Worm (Caenorhabditis elegans) whole organism, L3 larva: ENCODE results near the gene ncx-10.

Experiments
- aly-2 ChIP-seq: fragments of 150-350 bp; optimal IDR thresholded peaks from 2 replicates; lab custom pipeline; 2014; ENCODE audit warnings: missing biosample characterization, missing genetic modification characterization
- ama-1 ChIP-seq: fragments of 150-350 bp; optimal IDR thresholded peaks from 2 replicates; lab custom pipeline; 2018
- ceh-28 ChIP-seq: fragments of 150-350 bp; optimal IDR thresholded peaks from 2 replicates; lab custom pipeline; 2014; ENCODE audit warnings: missing biosample characterization, missing genetic modification reagents, missing genetic modification characterization
- daf-12 ChIP-seq: fragments of 150-350 bp; optimal IDR thresholded peaks from 2 replicates; lab custom pipeline; 2014; ENCODE audit warnings: missing biosample characterization, missing genetic modification reagents, missing genetic modification characterization
- egl-27 ChIP-seq: sonication (generic microtip); optimal IDR thresholded peaks from 4 replicates; lab custom pipeline; 2017; ENCODE audit warnings: missing biosample characterization, missing genetic modification reagents, missing genetic modification characterization
- egl-5 ChIP-seq: fragments of 150-350 bp; optimal IDR thresholded peaks from 2 replicates; lab custom pipeline; 2017; ENCODE audit warnings: missing biosample characterization, missing genetic modification reagents, missing genetic modification characterization, inconsistent platforms
- elt-1 ChIP-seq: fragments of 150-350 bp; optimal IDR thresholded peaks from 2 replicates; lab custom pipeline; 2014; ENCODE audit warnings: missing biosample characterization, missing genetic modification characterization
- elt-2 ChIP-seq: sonication (generic microtip); optimal IDR thresholded peaks from 2 replicates; lab custom pipeline; 2016; ENCODE audit warnings: missing genetic modification reagents, mild to moderate bottlenecking, missing genetic modification characterization, missing compliant biosample characterization
- elt-3 ChIP-seq, 3 experiments: fragments of 150-350 bp in 1 of 3; sonication (generic microtip) in 2 of 3; optimal IDR thresholded peaks; 2 replicates in 2 of 3; 4 replicates in 1 of 3; lab custom pipeline; 2014 to 2017; ENCODE audit warnings: missing biosample characterization in 3 of 3, missing genetic modification characterization in 3 of 3
- eor-1 ChIP-seq, 2 experiments: fragments of 150-350 bp; optimal IDR thresholded peaks; 2 replicates each; lab custom pipeline; 2014 to 2018; ENCODE audit warnings: missing biosample characterization in 2 of 2, missing genetic modification characterization in 2 of 2
- fkh-10 ChIP-seq: sonication (generic microtip); optimal IDR thresholded peaks from 2 replicates; lab custom pipeline; 2017; ENCODE audit warnings: missing biosample characterization, missing genetic modification reagents, missing genetic modification characterization
- fkh-2 ChIP-seq: fragments of 150-350 bp; optimal IDR thresholded peaks from 2 replicates; lab custom pipeline; 2014; ENCODE audit warnings: missing biosample characterization, missing genetic modification reagents, missing genetic modification characterization
- fos-1 ChIP-seq: fragments of 150-350 bp; optimal IDR thresholded peaks from 2 replicates; lab custom pipeline; 2014; ENCODE audit warnings: missing biosample characterization, missing genetic modification characterization
- jun-1 ChIP-seq: fragments of 150-350 bp; optimal IDR thresholded peaks from 2 replicates; lab custom pipeline; 2014; ENCODE audit warnings: missing biosample characterization, missing genetic modification reagents, missing genetic modification characterization
- lin-15B ChIP-seq: fragments of 150-350 bp; optimal IDR thresholded peaks from 2 replicates; lab custom pipeline; 2014; ENCODE audit warnings: missing biosample characterization, missing genetic modification characterization
- lin-39 ChIP-seq: fragments of 150-350 bp; optimal IDR thresholded peaks from 2 replicates; lab custom pipeline; 2018; ENCODE audit warnings: missing biosample characterization, missing genetic modification reagents, missing genetic modification characterization
- mdl-1 ChIP-seq: fragments of 150-350 bp; optimal IDR thresholded peaks from 2 replicates; lab custom pipeline; 2014; ENCODE audit warnings: missing biosample characterization, missing genetic modification characterization
- mml-1 ChIP-seq: fragments of 150-350 bp; sonication (generic microtip); optimal IDR thresholded peaks from 3 replicates; lab custom pipeline; 2014; ENCODE audit warnings: missing biosample characterization, missing genetic modification characterization
- nfya-1 ChIP-seq: sonication (generic microtip); optimal IDR thresholded peaks from 2 replicates; lab custom pipeline; 2017; ENCODE audit warnings: missing genetic modification characterization, mild to moderate bottlenecking, missing compliant biosample characterization, antibody characterized with exemption, moderate library complexity; ENCODE audit not compliant: insufficient read depth
- nhr-11 ChIP-seq: fragments of 150-350 bp; optimal IDR thresholded peaks from 2 replicates; lab custom pipeline; 2014; ENCODE audit warnings: missing biosample characterization, missing genetic modification characterization
- nhr-12 ChIP-seq: fragments of 150-350 bp; optimal IDR thresholded peaks from 2 replicates; lab custom pipeline; 2014; ENCODE audit warnings: missing biosample characterization, missing genetic modification characterization
- nhr-23 ChIP-seq: fragments of 150-350 bp; optimal IDR thresholded peaks from 2 replicates; lab custom pipeline; 2014; ENCODE audit warnings: missing biosample characterization, missing genetic modification reagents, missing genetic modification characterization
- nhr-237 ChIP-seq: fragments of 150-350 bp; optimal IDR thresholded peaks from 2 replicates; lab custom pipeline; 2014; ENCODE audit warnings: missing biosample characterization, missing genetic modification characterization
- nhr-25 ChIP-seq: sonication (generic microtip); optimal IDR thresholded peaks from 2 replicates; lab custom pipeline; 2017; ENCODE audit warnings: missing biosample characterization, missing genetic modification characterization
- nhr-43 ChIP-seq: sonication (generic microtip); optimal IDR thresholded peaks from 2 replicates; lab custom pipeline; 2016; ENCODE audit warnings: mild to moderate bottlenecking, missing genetic modification characterization, missing compliant biosample characterization; ENCODE audit not compliant: poor library complexity, severe bottlenecking
- nhr-67 ChIP-seq: fragments of 150-350 bp; optimal IDR thresholded peaks from 2 replicates; lab custom pipeline; 2014; ENCODE audit warnings: missing biosample characterization, missing genetic modification characterization
- nhr-76 ChIP-seq: fragments of 150-350 bp; sonication (generic microtip); optimal IDR thresholded peaks from 5 replicates; lab custom pipeline; 2014; ENCODE audit warnings: missing biosample characterization, missing genetic modification characterization
- nhr-77 ChIP-seq: fragments of 150-350 bp; optimal IDR thresholded peaks from 2 replicates; lab custom pipeline; 2014; ENCODE audit warnings: missing biosample characterization, missing genetic modification characterization
- pha-4 ChIP-seq: fragments of 150-350 bp; optimal IDR thresholded peaks from 2 replicates; lab custom pipeline; 2014; ENCODE audit warnings: missing biosample characterization, missing genetic modification reagents, missing genetic modification characterization
- pqm-1 ChIP-seq: fragments of 150-350 bp; optimal IDR thresholded peaks from 2 replicates; lab custom pipeline; 2017; ENCODE audit warnings: missing biosample characterization, missing genetic modification characterization, inconsistent platforms
- snpc-4 ChIP-seq: fragments of 150-350 bp; optimal IDR thresholded peaks from 2 replicates; lab custom pipeline; 2014; ENCODE audit warnings: missing biosample characterization, missing genetic modification characterization
- tbx-2 ChIP-seq: sonication (generic microtip); optimal IDR thresholded peaks from 2 replicates; lab custom pipeline; 2016; ENCODE audit warnings: mild to moderate bottlenecking, missing genetic modification characterization, missing compliant biosample characterization
- unc-39 ChIP-seq: sonication (generic microtip); optimal IDR thresholded peaks from 4 replicates; lab custom pipeline; 2017; ENCODE audit warnings: missing biosample characterization, missing genetic modification characterization
- unc-62 ChIP-seq: fragments of 150-350 bp; sonication (generic microtip); optimal IDR thresholded peaks from 4 replicates; lab custom pipeline; 2014; ENCODE audit warnings: missing biosample characterization, missing genetic modification reagents, missing genetic modification characterization
- zag-1 ChIP-seq: fragments of 150-350 bp; optimal IDR thresholded peaks from 2 replicates; lab custom pipeline; 2014; ENCODE audit warnings: missing biosample characterization, missing genetic modification characterization
- ztf-11 ChIP-seq: fragments of 150-350 bp; optimal IDR thresholded peaks from 2 replicates; lab custom pipeline; 2014; ENCODE audit warnings: missing biosample characterization, missing genetic modification characterization
- ztf-4 ChIP-seq: fragments of 150-350 bp; optimal IDR thresholded peaks from 2 replicates; lab custom pipeline; 2014; ENCODE audit warnings: missing biosample characterization, missing genetic modification characterization

The ncx-10 gene

DNA sequence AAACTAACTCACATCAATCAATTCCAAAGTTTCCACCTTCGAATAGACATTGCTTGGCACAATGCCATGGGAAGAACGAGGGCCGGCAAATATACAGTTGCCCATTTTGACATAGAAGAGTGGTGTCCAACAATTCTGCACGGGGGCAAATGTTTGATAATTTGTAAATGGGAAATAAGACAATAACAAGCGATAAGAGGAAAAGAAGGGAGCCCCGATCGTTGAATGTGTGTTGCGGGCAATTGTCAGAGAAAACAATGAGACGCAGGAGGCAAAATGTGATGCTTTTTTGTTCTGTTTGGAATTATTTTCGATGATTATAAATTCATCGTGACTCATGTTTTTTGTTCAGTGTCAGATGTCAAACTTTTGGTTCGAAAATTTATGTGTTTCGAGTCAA is 23.3 kb upstream of the ncx-10 start, which contains the start of gene pals-34:
TSS of gene pals-34 (minus strand) at position 280 of the 400 bp plus-strand sequence.
- TF ChIP-seq pqm-1 (peak; percentile 47), elt-2 (peak; percentile 25), nfya-1 (no peak), nhr-237 (tag; lab: Kevin White, UChicago) (no peak)

- TF ChIP-seq ztf-4 (tag; lab: Kevin White, UChicago) (no peak), eor-1 (tag; optimal IDR thresholded peaks at IDR 0.05; lab: Kevin White, UChicago) (no peak), snpc-4 (tag; lab: Kevin White, UChicago) (peak; percentile 4), ztf-11 (no peak), tbx-2 (tag; lab: Kevin White, UChicago) (no peak), fos-1 (tag; lab: Kevin White, UChicago) (no peak), nhr-67 (tag; lab: Kevin White, UChicago) (no peak), nhr-11 (tag; lab: Kevin White, UChicago) (no peak), lin-39 (tag; lab: Kevin White, UChicago) (no peak), nhr-77 (tag; lab: Kevin White, UChicago) (no peak), unc-39 (tag; lab: Kevin White, UChicago) (no peak), ceh-28 (tag; lab: Kevin White, UChicago) (no peak), mdl-1 (tag; lab: Kevin White, UChicago) (no peak), unc-62 (GFP tag; lab: Kevin White, UChicago) (no peak), fkh-2 (tag; lab: Kevin White, UChicago) (no peak), jun-1 (tag; lab: Kevin White, UChicago) (no peak), pha-4 (peak; percentile 76), pqm-1 (peak; percentile 6), lin-15B (tag; lab: Kevin White, UChicago) (peak; percentile 9), daf-12 (tag; lab: Kevin White, UChicago) (no peak), nhr-23 (no peak), ama-1 (lab: Kevin White, UChicago) (no peak), nhr-43 (tag; lab: Kevin White, UChicago) (no peak), mml-1 (tag; lab: Kevin White, UChicago) (no peak), aly-2 (tag; lab: Kevin White, UChicago) (no peak), nhr-25 (tag; lab: Kevin White, UChicago) (no peak), fkh-10 (GFP tag; lab: Kevin White, UChicago) (no peak)
These were observed 22.3 kb upstream of the ncx-10 start, which contains the start of gene F26D11.12 for ce11 chrV:7955168-7955567. F26D11.12 (minus strand) TSS chrV:7955312.

- no peak for TF ChIP-seq nhr-76 (tag; lab: Kevin White, UChicago)
- TF ChIP-seq ceh-28 (tag; lab: Kevin White, UChicago): no peak
- TF ChIP-seq snpc-4 (tag; lab: Kevin White, UChicago): no peak
- TF ChIP-seq fkh-10 (GFP tag; lab: Kevin White, UChicago): no peak
These were observed 21.7 kb upstream of the ncx-10 start, which contains the start of gene F26D11.13 for ce11 chrV:7954552-7954951. F26D11.13 (minus strand) TSS chrV:7954652.

DNA sequence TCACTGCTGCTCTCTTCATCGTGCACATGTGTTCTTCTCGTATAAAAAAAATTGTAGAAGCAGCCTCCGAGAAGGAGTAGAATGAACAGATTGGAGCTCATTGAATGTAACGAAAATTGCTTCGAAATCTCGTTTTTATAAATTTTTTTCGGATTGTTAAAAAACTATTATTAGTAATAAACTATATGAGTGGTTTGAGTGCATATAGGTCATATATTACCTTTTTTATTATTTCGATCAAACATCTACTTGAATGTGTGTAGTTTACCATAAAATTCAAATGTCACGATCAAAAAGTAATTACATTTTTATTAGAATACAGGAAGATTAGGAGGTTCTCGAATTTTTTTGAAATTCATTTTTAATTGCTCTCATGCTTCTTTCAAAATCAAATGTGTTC is 20.0 kb upstream of the ncx-10 start, which contains the start of gene clec-216:
TSS of gene clec-216 (minus strand) at position 101 of the 400 bp plus-strand sequence.
- no peak for TF ChIP-seq egl-27 (tag; lab: Kevin White, UChicago)
- TF ChIP-seq mdl-1 (tag; lab: Kevin White, UChicago): no peak
- TF ChIP-seq nhr-77 (tag; lab: Kevin White, UChicago): no peak
- no peak for TF ChIP-seq nhr-25 (tag; lab: Kevin White, UChicago)
- TF ChIP-seq nhr-23: no peak

DNA sequence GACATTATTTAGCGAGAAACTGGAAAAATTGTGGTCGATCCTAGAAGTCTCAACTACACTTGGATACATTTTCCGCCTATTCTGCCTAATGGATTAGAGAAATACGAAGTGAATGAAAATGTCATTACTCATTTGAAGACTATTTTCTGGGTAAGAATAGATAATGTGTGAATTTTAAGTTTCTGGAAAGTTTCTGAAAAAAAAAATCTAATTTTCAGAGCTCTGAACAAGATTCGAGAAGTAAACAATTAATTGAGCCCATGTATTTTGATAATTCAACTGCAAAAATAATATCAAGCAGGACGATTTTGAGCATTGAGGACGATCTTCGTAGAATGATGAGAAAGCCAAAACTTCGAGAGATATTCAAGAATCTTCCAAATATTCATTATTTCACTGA is 13.3 kb upstream of the ncx-10 start:
- TF ChIP-seq egl-5: no peak
- TF ChIP-seq tbx-2 (tag; lab: Kevin White, UChicago): no peak
- no peak for TF ChIP-seq eor-1 (tag; optimal IDR thresholded peaks at IDR 0.05; lab: Kevin White, UChicago)
- no peak for TF ChIP-seq unc-39 (tag; lab: Kevin White, UChicago)
- no peak for TF ChIP-seq nhr-67 (tag; lab: Kevin White, UChicago)
- no peak for TF ChIP-seq nhr-12 (tag; lab: Kevin White, UChicago)
- no peak for TF ChIP-seq elt-1 (tag; lab: Kevin White, UChicago)
- TF ChIP-seq aly-2 (tag; lab: Kevin White, UChicago): no peak
- TF ChIP-seq elt-3 (tag; optimal IDR thresholded peaks at IDR 0.05; lab: Kevin White, UChicago): no peak
- no peak for TF ChIP-seq nhr-11 (tag; lab: Kevin White, UChicago)
- no peak for TF ChIP-seq ceh-28 (tag; lab: Kevin White, UChicago)
- TF ChIP-seq jun-1 (tag; lab: Kevin White, UChicago): no peak
- TF ChIP-seq zag-1 (tag; lab: Kevin White, UChicago): no peak
- TF ChIP-seq, all 47 proteins: peak for 0
